Worm (Caenorhabditis elegans) whole organism, L1 larva: Measurements from ENCODE around the gene srz-12.

Source experiments
- C04F5.9 ChIP-seq: sonication (generic microtip); optimal IDR thresholded peaks from 2 replicates; lab custom pipeline; 2016; ENCODE audit warnings: missing genetic modification characterization, missing compliant biosample characterization
- C16A3.4 ChIP-seq: fragments of 150-350 bp; optimal IDR thresholded peaks from 2 replicates; lab custom pipeline; 2014; ENCODE audit warnings: missing biosample characterization, missing genetic modification characterization
- aly-2 ChIP-seq: fragments of 150-350 bp; optimal IDR thresholded peaks from 2 replicates; lab custom pipeline; 2014; ENCODE audit warnings: missing biosample characterization, missing genetic modification characterization
- ceh-63 ChIP-seq: fragments of 200-800 bp; sonication (Bioruptor generic); optimal IDR thresholded peaks from 2 replicates; lab custom pipeline; 2018; ENCODE audit warnings: mild to moderate bottlenecking, missing genetic modification characterization, missing compliant biosample characterization
- ceh-90 ChIP-seq: sonication (generic microtip); optimal IDR thresholded peaks from 2 replicates; lab custom pipeline; 2016; ENCODE audit warnings: missing genetic modification characterization, missing compliant biosample characterization
- ces-1 ChIP-seq: fragments of 150-350 bp; optimal IDR thresholded peaks from 2 replicates; lab custom pipeline; 2014; ENCODE audit warnings: missing biosample characterization, missing genetic modification reagents, missing genetic modification characterization
- efl-1 ChIP-seq, 4 experiments: fragments of 150-350 bp; optimal IDR thresholded peaks in 3 of 4; peaks in 1 of 4; 1 replicate in 1 of 4; 2 replicates in 3 of 4; lab custom pipeline; 2014; ENCODE audit warnings: missing biosample characterization in 2 of 4, missing genetic modification characterization in 2 of 4, missing genetic modification reagents in 2 of 4
- egl-13 ChIP-seq: sonication (generic microtip); optimal IDR thresholded peaks from 2 replicates; lab custom pipeline; 2016; ENCODE audit warnings: missing genotype, missing genetic modification reagents, missing genetic modification characterization, missing compliant biosample characterization
- egl-27 ChIP-seq, 2 experiments: fragments of 150-350 bp in 1 of 2; sonication (generic microtip); optimal IDR thresholded peaks; 3 replicates each; lab custom pipeline; 2017 to 2018; ENCODE audit warnings: missing biosample characterization in 2 of 2, missing genetic modification characterization in 2 of 2, missing genetic modification reagents in 2 of 2
- elt-2 ChIP-seq: sonication (generic microtip); optimal IDR thresholded peaks from 2 replicates; lab custom pipeline; 2016; ENCODE audit warnings: missing genetic modification characterization, mild to moderate bottlenecking, inconsistent platforms, missing compliant biosample characterization, missing genetic modification reagents
- elt-3 ChIP-seq, 6 experiments: fragments of 150-350 bp in 1 of 6; sonication (generic microtip); optimal IDR thresholded peaks; 2 replicates each; lab custom pipeline; 2017 to 2018; ENCODE audit warnings: missing biosample characterization in 6 of 6, missing genetic modification characterization in 6 of 6, inconsistent platforms in 1 of 6
- ets-5 ChIP-seq: fragments of 200-800 bp; sonication (Bioruptor generic); IDR thresholded peaks from 2 replicates; pipeline ENCODE4 v1.3.6; 2022; ENCODE audit warnings: missing genetic modification characterization, missing compliant biosample characterization
- fkh-4 ChIP-seq: sonication (generic microtip); optimal IDR thresholded peaks from 2 replicates; lab custom pipeline; 2016; ENCODE audit warnings: missing compliant biosample characterization, missing genetic modification characterization, borderline replicate concordance
- grh-1 ChIP-seq: fragments of 200-800 bp; sonication (Bioruptor generic); IDR thresholded peaks from 2 replicates; pipeline ENCODE4 v1.3.6; 2022; ENCODE audit warnings: missing genetic modification reagents, missing genetic modification characterization, missing compliant biosample characterization
- hpl-2 ChIP-seq: fragments of 150-350 bp; optimal IDR thresholded peaks from 2 replicates; lab custom pipeline; 2014; ENCODE audit warnings: missing biosample characterization, missing genetic modification reagents, missing genetic modification characterization
- isw-1 ChIP-seq: fragments of 200-800 bp; sonication (Bioruptor generic); IDR thresholded peaks from 2 replicates; pipeline ENCODE4 v1.3.6; 2022; ENCODE audit warnings: missing genetic modification characterization, missing compliant biosample characterization
- jun-1 ChIP-seq: fragments of 150-350 bp; optimal IDR thresholded peaks from 2 replicates; lab custom pipeline; 2014; ENCODE audit warnings: missing biosample characterization, missing genetic modification reagents, missing genetic modification characterization
- lin-13 ChIP-seq: fragments of 150-350 bp; optimal IDR thresholded peaks from 2 replicates; lab custom pipeline; 2014; ENCODE audit warnings: missing biosample characterization, missing genetic modification reagents, missing genetic modification characterization
- lin-14 ChIP-seq: fragments of 200-800 bp; sonication (Bioruptor generic); optimal IDR thresholded peaks from 2 replicates; lab custom pipeline; 2018; ENCODE audit warnings: mild to moderate bottlenecking, missing genetic modification characterization, moderate library complexity, missing compliant biosample characterization
- lin-15B ChIP-seq: fragments of 150-350 bp; sonication (generic microtip); optimal IDR thresholded peaks from 3 replicates; lab custom pipeline; 2014; ENCODE audit warnings: missing biosample characterization, missing genetic modification characterization
- mab-9 ChIP-seq: fragments of 200-800 bp; sonication (Bioruptor generic); IDR thresholded peaks from 2 replicates; pipeline ENCODE4 v1.3.6; 2022; ENCODE audit warnings: missing genetic modification reagents, missing genetic modification characterization, missing compliant biosample characterization
- mef-2 ChIP-seq: fragments of 150-350 bp; optimal IDR thresholded peaks from 2 replicates; lab custom pipeline; 2014; ENCODE audit warnings: missing biosample characterization, missing genetic modification characterization
- nhr-20 ChIP-seq: sonication (generic microtip); optimal IDR thresholded peaks from 2 replicates; lab custom pipeline; 2016; ENCODE audit warnings: mild to moderate bottlenecking, missing genetic modification characterization, missing compliant biosample characterization
- nhr-237 ChIP-seq: fragments of 150-350 bp; optimal IDR thresholded peaks from 2 replicates; lab custom pipeline; 2014; ENCODE audit warnings: missing biosample characterization, missing genetic modification characterization
- nhr-28 ChIP-seq: fragments of 150-350 bp; optimal IDR thresholded peaks from 2 replicates; lab custom pipeline; 2014; ENCODE audit warnings: missing biosample characterization, missing genetic modification characterization
- nhr-71 ChIP-seq: sonication (generic microtip); optimal IDR thresholded peaks from 2 replicates; lab custom pipeline; 2016; ENCODE audit warnings: mild to moderate bottlenecking, missing genetic modification characterization, moderate library complexity, missing compliant biosample characterization
- nhr-77 ChIP-seq: fragments of 150-350 bp; optimal IDR thresholded peaks from 2 replicates; lab custom pipeline; 2014; ENCODE audit warnings: missing biosample characterization, missing genetic modification characterization
- nhr-84 ChIP-seq: sonication (generic microtip); optimal IDR thresholded peaks from 2 replicates; lab custom pipeline; 2017; ENCODE audit warnings: missing biosample characterization, missing genetic modification characterization
- nhr-90 ChIP-seq: sonication (generic microtip); optimal IDR thresholded peaks from 2 replicates; lab custom pipeline; 2016; ENCODE audit warnings: mild to moderate bottlenecking, missing genetic modification characterization, missing compliant biosample characterization; ENCODE audit not compliant: poor library complexity
- pax-3 ChIP-seq: fragments of 200-800 bp; sonication (Bioruptor generic); optimal IDR thresholded peaks from 2 replicates; lab custom pipeline; 2018; ENCODE audit warnings: mild to moderate bottlenecking, missing genetic modification characterization, moderate library complexity, missing compliant biosample characterization
- pqm-1 ChIP-seq: sonication (generic microtip); optimal IDR thresholded peaks from 3 replicates; lab custom pipeline; 2017; ENCODE audit warnings: missing biosample characterization, missing genetic modification characterization
- rnt-1 ChIP-seq: sonication (generic microtip); optimal IDR thresholded peaks from 2 replicates; lab custom pipeline; 2016; ENCODE audit warnings: mild to moderate bottlenecking, missing genetic modification characterization, moderate library complexity, missing compliant biosample characterization
- skn-1 ChIP-seq: fragments of 150-350 bp; optimal IDR thresholded peaks from 2 replicates; lab custom pipeline; 2014; ENCODE audit warnings: missing biosample characterization, missing genetic modification characterization
- snu-23 ChIP-seq: sonication (generic microtip); optimal IDR thresholded peaks from 2 replicates; lab custom pipeline; 2016; ENCODE audit warnings: missing genetic modification characterization, missing compliant biosample characterization
- sox-4 ChIP-seq: sonication (generic microtip); optimal IDR thresholded peaks from 2 replicates; lab custom pipeline; 2016; ENCODE audit warnings: missing genetic modification characterization, missing compliant biosample characterization
- sptf-1 ChIP-seq: fragments of 150-350 bp; optimal IDR thresholded peaks from 2 replicates; lab custom pipeline; 2014; ENCODE audit warnings: missing biosample characterization, missing genetic modification characterization
- sup-37 ChIP-seq: fragments of 200-800 bp; sonication (Bioruptor generic); optimal IDR thresholded peaks from 2 replicates; lab custom pipeline; 2018; ENCODE audit warnings: mild to moderate bottlenecking, missing genetic modification characterization, missing compliant biosample characterization
- unc-30 ChIP-seq: sonication (generic microtip); optimal IDR thresholded peaks from 2 replicates; lab custom pipeline; 2017; ENCODE audit warnings: missing biosample characterization, missing genetic modification characterization
- unc-62 ChIP-seq: fragments of 150-350 bp; optimal IDR thresholded peaks from 2 replicates; lab custom pipeline; 2014; ENCODE audit warnings: missing biosample characterization, missing genetic modification reagents, missing genetic modification characterization
- unc-86 ChIP-seq: sonication (generic microtip); optimal IDR thresholded peaks from 2 replicates; lab custom pipeline; 2016; ENCODE audit warnings: missing genetic modification characterization, missing compliant biosample characterization
- vab-15 ChIP-seq: sonication (generic microtip); optimal IDR thresholded peaks from 2 replicates; lab custom pipeline; 2017; ENCODE audit warnings: missing genotype, mild to moderate bottlenecking, missing genetic modification characterization, missing compliant biosample characterization
- xbp-1 ChIP-seq: sonication (generic microtip); optimal IDR thresholded peaks from 2 replicates; lab custom pipeline; 2016; ENCODE audit warnings: missing genetic modification characterization, missing compliant biosample characterization
- zip-4 ChIP-seq: fragments of 200-800 bp; sonication (Bioruptor generic); optimal IDR thresholded peaks from 2 replicates; lab custom pipeline; 2018; ENCODE audit warnings: mild to moderate bottlenecking, missing genetic modification characterization, moderate library complexity, missing compliant biosample characterization
- ztf-4 ChIP-seq: fragments of 150-350 bp; optimal IDR thresholded peaks from 2 replicates; lab custom pipeline; 2014; ENCODE audit warnings: missing biosample characterization, missing genetic modification characterization

Gene srz-12

ce11 chrV:15862599-15862998, at the start of gene srz-12:
TSS of gene srz-12 (minus strand) at chrV:15862699.
- no peak for TF ChIP-seq pqm-1 (tag; lab: Kevin White, UChicago)
- no peak for TF ChIP-seq snu-23 (GFP tag; lab: Kevin White, UChicago)
- no peak for TF ChIP-seq C04F5.9 (tag; lab: Kevin White, UChicago)
- no peak for TF ChIP-seq egl-27 (tag; optimal IDR thresholded peaks at IDR 0.05; lab: Kevin White, UChicago)
- no peak for TF ChIP-seq skn-1 (tag; lab: Kevin White, UChicago)
- no peak for TF ChIP-seq pax-3 (tag; lab: Kevin White, UChicago)
- no peak for TF ChIP-seq unc-86
- no peak for TF ChIP-seq rnt-1
- TF ChIP-seq nhr-90 (tag; lab: Kevin White, UChicago), result no peak
- no peak for TF ChIP-seq egl-13 (tag; lab: Kevin White, UChicago)
- no peak for TF ChIP-seq ceh-90 (tag; lab: Kevin White, UChicago)
- no peak for TF ChIP-seq vab-15 (tag; lab: Kevin White, UChicago)
- no peak for TF ChIP-seq ceh-63 (GFP tag; lab: Kevin White, UChicago)
- TF ChIP-seq sox-4, result no peak
- no peak for TF ChIP-seq aly-2 (tag; lab: Kevin White, UChicago)
- no peak for TF ChIP-seq unc-30 (tag; lab: Kevin White, UChicago)

ce11 chrV:15911848-15912247, 49.3 kb upstream of the srz-12 start, which contains the start of gene F35E8.6:
TSS of gene F35E8.6 (plus strand) at chrV:15912148.
- no peak for TF ChIP-seq nhr-237 (tag; lab: Kevin White, UChicago)
- TF ChIP-seq grh-1 (GFP tag; lab: Robert Waterston, UW), result no peak
- TF ChIP-seq elt-3 (tag; optimal IDR thresholded peaks at IDR 0.05; lab: Kevin White, UChicago), result no peak
- no peak for TF ChIP-seq pqm-1 (tag; lab: Kevin White, UChicago)
- no peak for TF ChIP-seq mab-9 (GFP tag; lab: Robert Waterston, UW)
- TF ChIP-seq sup-37 (GFP tag; lab: Kevin White, UChicago), result no peak
- TF ChIP-seq ces-1 (GFP tag; lab: Kevin White, UChicago), result no peak
- TF ChIP-seq fkh-4 (tag; lab: Kevin White, UChicago), result no peak
- no peak for TF ChIP-seq nhr-77 (tag; lab: Kevin White, UChicago)
- no peak for TF ChIP-seq lin-15B (tag; lab: Kevin White, UChicago)
- no peak for TF ChIP-seq egl-13 (tag; lab: Kevin White, UChicago)
- no peak for TF ChIP-seq ets-5
- TF ChIP-seq nhr-28 (tag; lab: Kevin White, UChicago), result no peak
- TF ChIP-seq lin-13, result no peak
- no peak for TF ChIP-seq mef-2 (tag; lab: Kevin White, UChicago)

- TF ChIP-seq elt-2, result peak; percentile 4
Measured at ce11 chrV:15905530-15905929, 43.0 kb upstream of the srz-12 start, which contains the start of the genes F35E8.1 and F35E8.2. TSS of gene F35E8.1 (minus strand) at chrV:15905630. TSS of gene F35E8.2 (plus strand) at chrV:15905661.

- TF ChIP-seq nhr-84 (tag; lab: Kevin White, UChicago) (no peak), efl-1 (optimal IDR thresholded peaks at IDR 0.05; lab: Kevin White, UChicago) (no peak), efl-1 (GFP tag; optimal IDR thresholded peaks at IDR 0.05 in 1 of 2; lab: Kevin White, UChicago) (peak in 1 of 2 experiments; percentile 90)
- TF ChIP-seq, all 84 proteins: peak for 1
Measured at ce11 chrV:15900564-15900963, 38.1 kb upstream of the srz-12 start.

ce11 chrV:15899696-15900095, 37.2 kb upstream of the srz-12 start, which contains the start of gene T06C12.14:
TSS of gene T06C12.14 (plus strand) at chrV:15899996.
- TF ChIP-seq nhr-71 (tag; lab: Kevin White, UChicago) (no peak), lin-14 (GFP tag; lab: Kevin White, UChicago) (no peak), hpl-2 (no peak), C16A3.4 (tag; lab: Kevin White, UChicago) (no peak), unc-62 (GFP tag; lab: Kevin White, UChicago) (no peak), nhr-20 (no peak), zip-4 (GFP tag; lab: Kevin White, UChicago) (no peak), pax-3 (tag; lab: Kevin White, UChicago) (no peak), xbp-1 (no peak), ets-5 (no peak), jun-1 (tag; lab: Kevin White, UChicago) (no peak), ztf-4 (tag; lab: Kevin White, UChicago) (no peak), isw-1 (no peak), sptf-1 (tag; lab: Kevin White, UChicago) (no peak)
